Worm (Caenorhabditis elegans): ENCODE results near the gene twk-17.

The twk-17 gene

DNA sequence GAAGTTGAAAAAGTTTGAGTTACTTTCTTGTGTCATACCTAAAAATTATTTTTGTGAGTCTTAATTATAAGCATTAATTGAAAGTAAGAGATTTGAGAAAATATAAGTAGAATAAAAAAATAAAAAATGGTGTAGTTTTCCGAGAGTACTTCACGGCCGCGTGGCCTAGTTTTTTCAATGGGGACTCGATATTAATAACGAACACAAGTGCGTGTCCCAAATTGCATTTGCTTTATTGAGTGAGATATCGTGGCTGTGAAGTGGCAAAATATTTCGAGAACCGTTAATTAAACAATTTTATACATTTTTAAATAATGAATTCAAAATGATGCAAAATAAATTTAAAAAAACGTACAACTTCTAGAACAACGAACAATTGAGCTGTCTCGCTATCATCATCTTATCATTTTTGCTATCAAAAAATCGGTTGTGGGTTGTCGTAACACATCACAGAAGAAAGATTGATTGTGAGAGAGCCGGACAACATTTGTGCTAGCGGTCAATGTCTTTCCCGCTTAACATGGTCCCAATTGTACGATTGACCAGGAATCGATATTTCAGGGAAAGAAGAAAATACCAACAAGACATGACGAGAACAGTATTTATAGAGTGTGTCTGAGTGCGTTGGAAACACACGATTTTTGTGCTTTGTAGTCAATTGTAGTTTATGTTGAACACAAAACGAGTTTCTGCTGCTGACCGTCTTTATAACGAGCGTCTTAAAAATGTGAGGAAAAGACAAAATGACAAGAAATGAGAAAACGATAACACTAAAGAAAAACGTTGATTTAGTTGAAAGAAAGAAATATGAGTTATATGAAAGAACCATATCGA lies 38.0 kb downstream of the twk-17 start, which contains the start of gene apy-1:
Gene apy-1, minus strand, starts transcription at position 38 of the 834 bp plus-strand sequence.
- TF ChIP-seq nhr-20 (tag; optimal IDR thresholded peaks at IDR 0.05) (peak; percentile 31), swsn-7 (tag; optimal IDR thresholded peaks at IDR 0.05) (peak; percentile 51), hpl-2 (GFP tag; optimal IDR thresholded peaks at IDR 0.05) (no peak), F16B12.6 (tag; optimal IDR thresholded peaks at IDR 0.05) (no peak), pqm-1 (tag; optimal IDR thresholded peaks at IDR 0.05) (no peak), ces-1 (GFP tag; optimal IDR thresholded peaks at IDR 0.05) (no peak), sup-37 (GFP tag; optimal IDR thresholded peaks at IDR 0.05) (no peak), nhr-47 (tag; optimal IDR thresholded peaks at IDR 0.05) (peak; percentile 69), C16A3.4 (tag; optimal IDR thresholded peaks at IDR 0.05) (no peak), elt-2 (tag; optimal IDR thresholded peaks at IDR 0.05) (peak; percentile 54), ceh-82 (tag; optimal IDR thresholded peaks at IDR 0.05) (peak in 2 of 3 experiments; percentile 2 to 3), blmp-1 (tag; optimal IDR thresholded peaks at IDR 0.05) (peak; percentile 27), snu-23 (GFP tag; optimal IDR thresholded peaks at IDR 0.05) (peak; percentile 23), irx-1 (tag; optimal IDR thresholded peaks at IDR 0.05) (peak; percentile 59), sptf-1 (tag; optimal IDR thresholded peaks at IDR 0.05) (no peak), tlp-1 (tag; optimal IDR thresholded peaks at IDR 0.05) (no peak), lin-39 (tag; optimal IDR thresholded peaks at IDR 0.05) (no peak), fkh-4 (tag; optimal IDR thresholded peaks at IDR 0.05; ENCODE audit: borderline replicate concordance) (peak; percentile 24), nhr-84 (tag; optimal IDR thresholded peaks at IDR 0.05) (no peak), efl-1 (optimal IDR thresholded peaks at IDR 0.05) (no peak), efl-1 (GFP tag; optimal IDR thresholded peaks at IDR 0.05 in 1 of 2) (no peak), egl-27 (tag; optimal IDR thresholded peaks at IDR 0.05) (no peak), zip-4 (GFP tag; optimal IDR thresholded peaks at IDR 0.05) (no peak), mef-2 (tag; optimal IDR thresholded peaks at IDR 0.05) (no peak), grh-1 (GFP tag; IDR thresholded peaks at IDR 0.05) (no peak), pag-3 (tag; optimal IDR thresholded peaks at IDR 0.05; ENCODE audit: borderline replicate concordance, insufficient read depth) (no peak), isw-1 (GFP tag; IDR thresholded peaks at IDR 0.05) (no peak), hlh-17 (GFP tag; optimal IDR thresholded peaks at IDR 0.05; ENCODE audit: borderline replicate concordance) (no peak), nhr-11 (tag; optimal IDR thresholded peaks at IDR 0.05) (no peak), Y116A8C.19 (tag; optimal IDR thresholded peaks at IDR 0.05; ENCODE audit: borderline replicate concordance) (no peak), lir-3 (tag; optimal IDR thresholded peaks at IDR 0.05; ENCODE audit: poor library complexity) (peak; percentile 61), ceh-90 (tag; optimal IDR thresholded peaks at IDR 0.05) (peak; percentile 59), aha-1 (tag; optimal IDR thresholded peaks at IDR 0.05) (no peak), ceh-63 (GFP tag; optimal IDR thresholded peaks at IDR 0.05) (no peak), jun-1 (tag; optimal IDR thresholded peaks at IDR 0.05) (no peak), ceh-8 (GFP tag; optimal IDR thresholded peaks at IDR 0.05) (no peak), tbx-2 (tag; optimal IDR thresholded peaks at IDR 0.05) (peak; percentile 62), xbp-1 (tag; optimal IDR thresholded peaks at IDR 0.05) (peak; percentile 63), fkh-10 (GFP tag; optimal IDR thresholded peaks at IDR 0.05) (no peak), ama-1 (optimal IDR thresholded peaks at IDR 0.05) (no peak), elt-3 (tag; optimal IDR thresholded peaks at IDR 0.05) (no peak), mab-9 (GFP tag; IDR thresholded peaks at IDR 0.05) (no peak), nhr-77 (tag; optimal IDR thresholded peaks at IDR 0.05) (no peak), dpl-1 (GFP tag; optimal IDR thresholded peaks at IDR 0.05) (no peak), unc-62 (GFP tag; optimal IDR thresholded peaks at IDR 0.05) (no peak), nhr-76 (tag; optimal IDR thresholded peaks at IDR 0.05) (no peak), lsy-2 (tag; optimal IDR thresholded peaks at IDR 0.05) (peak; percentile 31 to 34), nhr-90 (tag; optimal IDR thresholded peaks at IDR 0.05; ENCODE audit: poor library complexity) (peak; percentile 20), lin-13 (GFP tag; optimal IDR thresholded peaks at IDR 0.05) (no peak), efl-3 (GFP tag; optimal IDR thresholded peaks at IDR 0.05) (no peak), vab-15 (tag; optimal IDR thresholded peaks at IDR 0.05) (no peak)
